Worm (Caenorhabditis elegans) whole organism, young adult: ENCODE results near the gene tag-151.

Source experiments
- F57A8.1 ChIP-seq: fragments of 200-800 bp; sonication (Bioruptor generic); optimal IDR thresholded peaks from 2 replicates; lab custom pipeline; 2018; ENCODE audit warnings: mild to moderate bottlenecking, missing genetic modification characterization, moderate library complexity, missing compliant biosample characterization
- efl-1 ChIP-seq: fragments of 150-350 bp; optimal IDR thresholded peaks from 2 replicates; lab custom pipeline; 2014; ENCODE audit warnings: missing biosample characterization, missing genetic modification reagents, missing genetic modification characterization
- tbx-9 ChIP-seq: sonication (generic microtip); optimal IDR thresholded peaks from 2 replicates; lab custom pipeline; 2016; ENCODE audit warnings: borderline replicate concordance, missing genetic modification characterization, inconsistent platforms, missing compliant biosample characterization
- unc-62 ChIP-seq: fragments of 150-350 bp; optimal IDR thresholded peaks from 2 replicates; lab custom pipeline; 2014; ENCODE audit warnings: missing biosample characterization, missing genetic modification reagents, missing genetic modification characterization

ce11 chrII:4745281-4745680 is 35.2 kb downstream of the tag-151 start:
- TF ChIP-seq tbx-9 (no peak), efl-1 (GFP tag; lab: Kevin White, UChicago) (no peak), unc-62 (GFP tag; lab: Kevin White, UChicago) (no peak), F57A8.1 (no peak)
